Worm (Caenorhabditis elegans) whole organism, L4/young adult: Measurements from ENCODE around the gene F07G6.12.

ENCODE experiments used
- W03F9.2 ChIP-seq: fragments of 150-350 bp; optimal IDR thresholded peaks from 2 replicates; lab custom pipeline; 2014; ENCODE audit warnings: missing biosample characterization, missing genetic modification characterization
- him-1 ChIP-seq: sonication (generic microtip); optimal IDR thresholded peaks from 2 replicates; lab custom pipeline; 2016; ENCODE audit warnings: missing genotype, missing genetic modification reagents, missing genetic modification characterization, missing compliant biosample characterization

DNA sequence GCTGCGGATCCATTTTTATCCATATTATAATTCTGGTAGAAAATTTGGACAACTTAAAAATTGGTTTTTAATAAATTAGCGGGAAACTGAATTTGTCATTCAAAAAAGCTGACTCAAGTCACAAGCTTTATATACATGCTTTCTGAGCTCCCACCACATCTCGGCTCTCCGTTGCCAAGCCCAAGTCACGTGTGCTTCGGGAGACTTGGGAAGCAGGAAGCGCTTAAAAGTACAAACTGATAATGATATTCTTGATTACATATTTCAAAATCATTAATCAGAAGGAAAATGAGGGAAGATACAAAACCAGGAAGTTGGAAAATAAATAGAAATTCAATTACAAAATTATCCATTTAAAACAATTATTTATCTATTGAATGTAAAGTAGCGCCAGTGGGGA, 41.9 kb downstream of the F07G6.12 start, which contains the start of gene elc-2:
- no peak for TF ChIP-seq him-1
- TF ChIP-seq W03F9.2 (tag; lab: Kevin White, UChicago), result no peak
